Fruit fly (Drosophila melanogaster) whole organism, pupa: ENCODE data around the gene Hayan.

Experiments used
- CG12605 ChIP-seq: fragments of 200-800 bp; sonication (Bioruptor generic); IDR thresholded peaks from 2 replicates; pipeline ENCODE4 v1.3.6; 2022; ENCODE audit warnings: missing biosample characterization, missing genetic modification characterization
- CG13204 ChIP-seq: fragments of 200-800 bp; sonication (Bioruptor generic); optimal IDR thresholded peaks from 2 replicates; lab custom pipeline; 2018; ENCODE audit warnings: missing biosample characterization, mild to moderate bottlenecking, missing genetic modification characterization, moderate library complexity
- CG15710 ChIP-seq: fragments of 200-800 bp; sonication (Bioruptor generic); optimal IDR thresholded peaks from 2 replicates; lab custom pipeline; 2018; ENCODE audit warnings: missing biosample characterization, mild to moderate bottlenecking, missing genetic modification characterization, moderate library complexity
- CG34367 ChIP-seq: fragments of 200-800 bp; sonication (Bioruptor generic); optimal IDR thresholded peaks from 2 replicates; lab custom pipeline; 2018; ENCODE audit warnings: missing biosample characterization, mild to moderate bottlenecking, missing genetic modification characterization
- CG4496 ChIP-seq: fragments of 200-800 bp; sonication (Bioruptor generic); IDR thresholded peaks from 3 replicates; pipeline ENCODE4 v1.3.6; 2022; ENCODE audit warnings: missing biosample characterization, missing genetic modification characterization
- CG8159 ChIP-seq: fragments of 200-800 bp; sonication (Bioruptor generic); optimal IDR thresholded peaks from 3 replicates; lab custom pipeline; 2018; ENCODE audit warnings: missing biosample characterization, mild to moderate bottlenecking, missing genetic modification characterization, moderate library complexity
- CG8301 ChIP-seq: fragments of 200-800 bp; sonication (Bioruptor generic); optimal IDR thresholded peaks from 2 replicates; lab custom pipeline; 2018; ENCODE audit warnings: missing biosample characterization, mild to moderate bottlenecking, missing genetic modification characterization
- D1 ChIP-seq: fragments of 200-800 bp; sonication (Bioruptor generic); optimal IDR thresholded peaks from 2 replicates; lab custom pipeline; 2018; ENCODE audit warnings: missing biosample characterization, mild to moderate bottlenecking, missing genetic modification characterization, moderate library complexity
- EcR ChIP-seq: fragments of 200-800 bp; sonication (Bioruptor generic); optimal IDR thresholded peaks from 3 replicates; lab custom pipeline; 2019; ENCODE audit warnings: missing biosample characterization, missing genetic modification characterization, mild to moderate bottlenecking, moderate library complexity, missing genetic modification reagents
- Ets98B ChIP-seq: fragments of 200-800 bp; sonication (Bioruptor generic); IDR thresholded peaks from 2 replicates; pipeline ENCODE4 v1.3.6; 2022; ENCODE audit warnings: missing biosample characterization, missing genetic modification characterization
- Pif1A ChIP-seq: fragments of 200-800 bp; sonication (Bioruptor generic); optimal IDR thresholded peaks from 3 replicates; lab custom pipeline; 2016; ENCODE audit warnings: missing biosample characterization, missing genetic modification characterization
- Snoo ChIP-seq: fragments of 200-800 bp; sonication (Bioruptor generic); optimal IDR thresholded peaks from 3 replicates; lab custom pipeline; 2017; ENCODE audit warnings: missing biosample characterization, mild to moderate bottlenecking, missing genetic modification characterization, inconsistent platforms
- fd96Ca ChIP-seq: fragments of 200-800 bp; sonication (Bioruptor generic); IDR thresholded peaks from 3 replicates; pipeline ENCODE4 v1.3.6; 2022; ENCODE audit warnings: missing biosample characterization, missing genetic modification characterization
- gl ChIP-seq: fragments of 200-800 bp; sonication (Bioruptor generic); optimal IDR thresholded peaks from 2 replicates; lab custom pipeline; 2018; ENCODE audit warnings: missing biosample characterization, mild to moderate bottlenecking, missing genetic modification characterization

DNA sequence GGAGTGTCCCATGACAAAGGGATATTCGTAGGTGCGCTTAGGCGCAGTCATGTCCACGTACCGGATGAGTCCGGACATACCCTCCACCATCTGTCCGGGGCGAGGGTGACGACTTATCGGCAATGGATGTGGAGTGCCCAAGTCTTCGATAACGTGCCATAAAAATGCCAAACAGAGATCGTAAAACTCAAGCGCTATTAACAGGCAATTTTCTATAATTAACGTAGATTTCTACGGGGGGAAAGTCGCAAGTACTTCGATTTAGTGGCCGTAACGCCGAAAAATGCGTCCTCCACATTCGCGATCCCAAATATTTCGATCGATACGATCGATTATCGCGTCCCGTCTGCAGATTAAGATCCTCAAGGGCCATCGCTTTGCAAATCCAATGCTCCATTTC, 25.9 kb upstream of the Hayan start:
- TF ChIP-seq CG13204 (GFP tag; lab: Kevin White, UChicago) (no peak), EcR (GFP tag; lab: Kevin White, UChicago) (no peak), Ets98B (GFP tag; lab: Robert Waterston, UW) (no peak), CG4496 (no peak), CG8301 (tag; lab: Kevin White, UChicago) (no peak), Pif1A (GFP tag; lab: Kevin White, UChicago) (no peak), CG12605 (GFP tag; lab: Robert Waterston, UW) (no peak), Snoo (no peak), fd96Ca (GFP tag; lab: Robert Waterston, UW) (no peak), CG34367 (no peak), CG8159 (tag; lab: Kevin White, UChicago) (no peak), D1 (tag; lab: Kevin White, UChicago) (no peak), CG15710 (no peak), gl (tag; lab: Kevin White, UChicago) (no peak)
